Worm (Caenorhabditis elegans) whole organism, L1 larva: ENCODE data around the gene tag-294.

Experiments used
- C16A3.4 ChIP-seq: fragments of 150-350 bp; optimal IDR thresholded peaks from 2 replicates; lab custom pipeline; 2014; ENCODE audit warnings: missing biosample characterization, missing genetic modification characterization
- F16B12.6 ChIP-seq: fragments of 150-350 bp; optimal IDR thresholded peaks from 2 replicates; lab custom pipeline; 2014; ENCODE audit warnings: missing biosample characterization, missing genetic modification characterization
- alr-1 ChIP-seq: fragments of 200-800 bp; sonication (Bioruptor generic); optimal IDR thresholded peaks from 2 replicates; lab custom pipeline; 2018; ENCODE audit warnings: borderline replicate concordance, mild to moderate bottlenecking, missing genetic modification characterization, missing compliant biosample characterization
- blmp-1 ChIP-seq: fragments of 150-350 bp; optimal IDR thresholded peaks from 2 replicates; lab custom pipeline; 2014; ENCODE audit warnings: missing biosample characterization, missing genetic modification characterization
- ceh-82 ChIP-seq, 3 experiments: fragments of 150-350 bp in 1 of 3; sonication (generic microtip) in 2 of 3; optimal IDR thresholded peaks; 2 replicates each; lab custom pipeline; 2014 to 2017; ENCODE audit warnings: missing biosample characterization in 3 of 3, missing genetic modification characterization in 3 of 3
- ceh-88 ChIP-seq: fragments of 200-800 bp; sonication (Bioruptor generic); IDR thresholded peaks from 2 replicates; pipeline ENCODE4 v1.3.6; 2022; ENCODE audit warnings: missing genetic modification characterization, missing compliant biosample characterization
- ceh-90 ChIP-seq: sonication (generic microtip); optimal IDR thresholded peaks from 2 replicates; lab custom pipeline; 2016; ENCODE audit warnings: missing genetic modification characterization, missing compliant biosample characterization
- dsc-1 ChIP-seq: sonication (generic microtip); optimal IDR thresholded peaks from 2 replicates; lab custom pipeline; 2016; ENCODE audit warnings: mild to moderate bottlenecking, missing genetic modification characterization, missing compliant biosample characterization
- efl-1 ChIP-seq, 4 experiments: fragments of 150-350 bp; optimal IDR thresholded peaks in 3 of 4; peaks in 1 of 4; 1 replicate in 1 of 4; 2 replicates in 3 of 4; lab custom pipeline; 2014; ENCODE audit warnings: missing biosample characterization in 2 of 4, missing genetic modification characterization in 2 of 4, missing genetic modification reagents in 2 of 4
- efl-3 ChIP-seq: fragments of 200-800 bp; sonication (Bioruptor generic); optimal IDR thresholded peaks from 2 replicates; lab custom pipeline; 2018; ENCODE audit warnings: mild to moderate bottlenecking, missing genetic modification characterization, missing compliant biosample characterization
- egl-13 ChIP-seq: sonication (generic microtip); optimal IDR thresholded peaks from 2 replicates; lab custom pipeline; 2016; ENCODE audit warnings: missing genotype, missing genetic modification reagents, missing genetic modification characterization, missing compliant biosample characterization
- elt-3 ChIP-seq, 6 experiments: fragments of 150-350 bp in 1 of 6; sonication (generic microtip); optimal IDR thresholded peaks; 2 replicates each; lab custom pipeline; 2017 to 2018; ENCODE audit warnings: missing biosample characterization in 6 of 6, missing genetic modification characterization in 6 of 6, inconsistent platforms in 1 of 6
- fkh-10 ChIP-seq: sonication (generic microtip); optimal IDR thresholded peaks from 2 replicates; lab custom pipeline; 2017; ENCODE audit warnings: missing biosample characterization, missing genetic modification reagents, missing genetic modification characterization
- fkh-8 ChIP-seq: sonication (generic microtip); optimal IDR thresholded peaks from 2 replicates; lab custom pipeline; 2016; ENCODE audit warnings: mild to moderate bottlenecking, missing genetic modification characterization, missing compliant biosample characterization
- hlh-4 ChIP-seq: sonication (generic microtip); optimal IDR thresholded peaks from 2 replicates; lab custom pipeline; 2016; ENCODE audit warnings: mild to moderate bottlenecking, missing genetic modification characterization, missing compliant biosample characterization
- irx-1 ChIP-seq: sonication (generic microtip); optimal IDR thresholded peaks from 2 replicates; lab custom pipeline; 2016; ENCODE audit warnings: missing genetic modification characterization, missing compliant biosample characterization
- isw-1 ChIP-seq: fragments of 200-800 bp; sonication (Bioruptor generic); IDR thresholded peaks from 2 replicates; pipeline ENCODE4 v1.3.6; 2022; ENCODE audit warnings: missing genetic modification characterization, missing compliant biosample characterization
- jun-1 ChIP-seq: fragments of 150-350 bp; optimal IDR thresholded peaks from 2 replicates; lab custom pipeline; 2014; ENCODE audit warnings: missing biosample characterization, missing genetic modification reagents, missing genetic modification characterization
- lin-14 ChIP-seq: fragments of 200-800 bp; sonication (Bioruptor generic); optimal IDR thresholded peaks from 2 replicates; lab custom pipeline; 2018; ENCODE audit warnings: mild to moderate bottlenecking, missing genetic modification characterization, moderate library complexity, missing compliant biosample characterization
- lin-35 ChIP-seq, 2 experiments: fragments of 150-350 bp; optimal IDR thresholded peaks; 2 replicates each; lab custom pipeline; 2014; ENCODE audit warnings: missing biosample characterization in 2 of 2, missing genetic modification characterization in 2 of 2, missing genetic modification reagents in 2 of 2
- lsy-2 ChIP-seq, 2 experiments: fragments of 150-350 bp; optimal IDR thresholded peaks; 2 replicates each; lab custom pipeline; 2014; ENCODE audit warnings: missing biosample characterization in 2 of 2, missing genetic modification characterization in 2 of 2
- mdl-1 ChIP-seq, 2 experiments: fragments of 150-350 bp; optimal IDR thresholded peaks; 2 replicates each; lab custom pipeline; 2014 to 2017; ENCODE audit warnings: missing biosample characterization in 2 of 2, missing genetic modification characterization in 2 of 2, inconsistent platforms in 1 of 2
- mef-2 ChIP-seq: fragments of 150-350 bp; optimal IDR thresholded peaks from 2 replicates; lab custom pipeline; 2014; ENCODE audit warnings: missing biosample characterization, missing genetic modification characterization
- mep-1 ChIP-seq: fragments of 150-350 bp; optimal IDR thresholded peaks from 2 replicates; lab custom pipeline; 2014; ENCODE audit warnings: missing biosample characterization, missing genetic modification characterization
- nhr-11 ChIP-seq: fragments of 150-350 bp; optimal IDR thresholded peaks from 2 replicates; lab custom pipeline; 2014; ENCODE audit warnings: missing biosample characterization, missing genetic modification characterization
- nhr-12 ChIP-seq: sonication (generic microtip); optimal IDR thresholded peaks from 2 replicates; lab custom pipeline; 2017; ENCODE audit warnings: missing biosample characterization, missing genetic modification characterization
- nhr-19 ChIP-seq: fragments of 200-800 bp; sonication (Bioruptor generic); conservative IDR thresholded peaks from 2 replicates; pipeline ENCODE4 v1.3.6; 2022; ENCODE audit warnings: missing genetic modification characterization, missing compliant biosample characterization
- nhr-20 ChIP-seq: sonication (generic microtip); optimal IDR thresholded peaks from 2 replicates; lab custom pipeline; 2016; ENCODE audit warnings: mild to moderate bottlenecking, missing genetic modification characterization, missing compliant biosample characterization
- nhr-47 ChIP-seq: sonication (generic microtip); optimal IDR thresholded peaks from 2 replicates; lab custom pipeline; 2016; ENCODE audit warnings: mild to moderate bottlenecking, missing genetic modification characterization, moderate library complexity, missing compliant biosample characterization
- nhr-71 ChIP-seq: sonication (generic microtip); optimal IDR thresholded peaks from 2 replicates; lab custom pipeline; 2016; ENCODE audit warnings: mild to moderate bottlenecking, missing genetic modification characterization, moderate library complexity, missing compliant biosample characterization
- nhr-84 ChIP-seq: sonication (generic microtip); optimal IDR thresholded peaks from 2 replicates; lab custom pipeline; 2017; ENCODE audit warnings: missing biosample characterization, missing genetic modification characterization
- nhr-85 ChIP-seq: sonication (generic microtip); peaks from one replicate; lab custom pipeline; 2016; ENCODE audit warnings: missing genetic modification characterization, inconsistent platforms, missing compliant biosample characterization
- nhr-90 ChIP-seq: sonication (generic microtip); optimal IDR thresholded peaks from 2 replicates; lab custom pipeline; 2016; ENCODE audit warnings: mild to moderate bottlenecking, missing genetic modification characterization, missing compliant biosample characterization; ENCODE audit not compliant: poor library complexity
- pag-3 ChIP-seq: sonication (generic microtip); optimal IDR thresholded peaks from 2 replicates; lab custom pipeline; 2017; ENCODE audit warnings: missing genetic modification characterization, mild to moderate bottlenecking, missing compliant biosample characterization, antibody characterized with exemption, borderline replicate concordance; ENCODE audit not compliant: insufficient read depth
- pax-3 ChIP-seq: fragments of 200-800 bp; sonication (Bioruptor generic); optimal IDR thresholded peaks from 2 replicates; lab custom pipeline; 2018; ENCODE audit warnings: mild to moderate bottlenecking, missing genetic modification characterization, moderate library complexity, missing compliant biosample characterization
- pqm-1 ChIP-seq: sonication (generic microtip); optimal IDR thresholded peaks from 3 replicates; lab custom pipeline; 2017; ENCODE audit warnings: missing biosample characterization, missing genetic modification characterization
- rnt-1 ChIP-seq: sonication (generic microtip); optimal IDR thresholded peaks from 2 replicates; lab custom pipeline; 2016; ENCODE audit warnings: mild to moderate bottlenecking, missing genetic modification characterization, moderate library complexity, missing compliant biosample characterization
- skn-1 ChIP-seq: fragments of 150-350 bp; optimal IDR thresholded peaks from 2 replicates; lab custom pipeline; 2014; ENCODE audit warnings: missing biosample characterization, missing genetic modification characterization
- snu-23 ChIP-seq: sonication (generic microtip); optimal IDR thresholded peaks from 2 replicates; lab custom pipeline; 2016; ENCODE audit warnings: missing genetic modification characterization, missing compliant biosample characterization
- sptf-1 ChIP-seq: fragments of 150-350 bp; optimal IDR thresholded peaks from 2 replicates; lab custom pipeline; 2014; ENCODE audit warnings: missing biosample characterization, missing genetic modification characterization
- swsn-7 ChIP-seq: sonication (generic microtip); optimal IDR thresholded peaks from 2 replicates; lab custom pipeline; 2016; ENCODE audit warnings: missing genetic modification characterization, missing compliant biosample characterization
- tbx-2 ChIP-seq: sonication (generic microtip); optimal IDR thresholded peaks from 2 replicates; lab custom pipeline; 2016; ENCODE audit warnings: missing genetic modification characterization, missing compliant biosample characterization
- unc-86 ChIP-seq: sonication (generic microtip); optimal IDR thresholded peaks from 2 replicates; lab custom pipeline; 2016; ENCODE audit warnings: missing genetic modification characterization, missing compliant biosample characterization
- xbp-1 ChIP-seq: sonication (generic microtip); optimal IDR thresholded peaks from 2 replicates; lab custom pipeline; 2016; ENCODE audit warnings: missing genetic modification characterization, missing compliant biosample characterization
- zag-1 ChIP-seq: fragments of 150-350 bp; optimal IDR thresholded peaks from 2 replicates; lab custom pipeline; 2014; ENCODE audit warnings: missing biosample characterization, missing genetic modification characterization
- ztf-11 ChIP-seq, 2 experiments: sonication (generic microtip); optimal IDR thresholded peaks; 2 replicates each; lab custom pipeline; 2016 to 2017; ENCODE audit warnings: missing genetic modification characterization in 2 of 2, missing biosample characterization in 1 of 2, missing compliant biosample characterization in 1 of 2
- ztf-4 ChIP-seq: fragments of 150-350 bp; optimal IDR thresholded peaks from 2 replicates; lab custom pipeline; 2014; ENCODE audit warnings: missing biosample characterization, missing genetic modification characterization

The tag-294 gene

ce11 chrX:5763292-5763691 lies at the start of gene tag-294:
TSS of gene tag-294 (minus strand) at chrX:5763392.
- TF ChIP-seq lin-14 (GFP tag; lab: Kevin White, UChicago) (peak; percentile 6), sptf-1 (tag; lab: Kevin White, UChicago) (no peak)

- TF ChIP-seq snu-23 (GFP tag; lab: Kevin White, UChicago) (peak; percentile 55), irx-1 (tag; lab: Kevin White, UChicago) (no peak), unc-86 (tag; lab: Kevin White, UChicago) (peak; percentile 28), mef-2 (tag; lab: Kevin White, UChicago) (peak; percentile 27), blmp-1 (tag; lab: Kevin White, UChicago) (peak; percentile 38), ztf-11 (tag; optimal IDR thresholded peaks at IDR 0.05; lab: Kevin White, UChicago) (peak in 1 of 2 experiments; percentile 24), ceh-88 (GFP tag; lab: Robert Waterston, UW) (no peak; the same call in 1 of the 2 replicates), nhr-19 (GFP tag; lab: Robert Waterston, UW) (peak; percentile 44; the same call in 1 of the 2 replicates), dsc-1 (peak; percentile 28), lin-35 (GFP tag; optimal IDR thresholded peaks at IDR 0.05; lab: Kevin White, UChicago) (peak in 1 of 2 experiments; percentile 22), zag-1 (no peak), C16A3.4 (tag; lab: Kevin White, UChicago) (peak; percentile 41), swsn-7 (tag; lab: Kevin White, UChicago) (peak; percentile 52), nhr-85 (tag; lab: Kevin White, UChicago) (peak; percentile 86), efl-3 (GFP tag; lab: Kevin White, UChicago) (peak; percentile 29), nhr-71 (tag; lab: Kevin White, UChicago) (peak; percentile 77), nhr-47 (tag; lab: Kevin White, UChicago) (peak; percentile 71), isw-1 (GFP tag; lab: Robert Waterston, UW) (no peak), mdl-1 (tag; optimal IDR thresholded peaks at IDR 0.05; lab: Kevin White, UChicago) (peak in 1 of 2 experiments; percentile 47), ztf-4 (peak; percentile 89), xbp-1 (tag; lab: Kevin White, UChicago) (peak; percentile 16), efl-1 (optimal IDR thresholded peaks at IDR 0.05; lab: Kevin White, UChicago) (no peak), efl-1 (GFP tag; optimal IDR thresholded peaks at IDR 0.05 in 1 of 2; lab: Kevin White, UChicago) (peak in 1 of 2 experiments; percentile 16), nhr-20 (tag; lab: Kevin White, UChicago) (peak; percentile 50), ceh-82 (tag; optimal IDR thresholded peaks at IDR 0.05; lab: Kevin White, UChicago) (peak; percentile 10 to 45 (median 14)), F16B12.6 (tag; lab: Kevin White, UChicago) (no peak), rnt-1 (peak; percentile 64), pax-3 (tag; lab: Kevin White, UChicago) (no peak), lsy-2 (tag; optimal IDR thresholded peaks at IDR 0.05; lab: Kevin White, UChicago) (peak; percentile 40 to 49), egl-13 (tag; lab: Kevin White, UChicago) (peak; percentile 56), nhr-12 (no peak), pqm-1 (tag; lab: Kevin White, UChicago) (no peak), lin-14 (GFP tag; lab: Kevin White, UChicago) (peak; percentile 92), tbx-2 (tag; lab: Kevin White, UChicago) (peak; percentile 50), fkh-8 (tag; lab: Kevin White, UChicago) (peak; percentile 72), fkh-10 (GFP tag; lab: Kevin White, UChicago) (peak; percentile 78), jun-1 (tag; lab: Kevin White, UChicago) (peak; percentile 83)
Measured at ce11 chrX:5811997-5812562, 48.9 kb upstream of the tag-294 start.

ce11 chrX:5810677-5811076 lies 47.5 kb upstream of the tag-294 start:
- TF ChIP-seq skn-1 (no peak), jun-1 (tag; lab: Kevin White, UChicago) (no peak), sptf-1 (tag; lab: Kevin White, UChicago) (no peak), nhr-11 (no peak), C16A3.4 (tag; lab: Kevin White, UChicago) (no peak), hlh-4 (tag; lab: Kevin White, UChicago) (no peak), mep-1 (tag; lab: Kevin White, UChicago) (peak; percentile 76), blmp-1 (tag; lab: Kevin White, UChicago) (peak; percentile 66), fkh-10 (GFP tag; lab: Kevin White, UChicago) (no peak), snu-23 (GFP tag; lab: Kevin White, UChicago) (peak; percentile 31), nhr-90 (tag; lab: Kevin White, UChicago) (peak; percentile 20), lsy-2 (tag; optimal IDR thresholded peaks at IDR 0.05; lab: Kevin White, UChicago) (peak in 1 of 2 experiments; percentile 23), elt-3 (tag; optimal IDR thresholded peaks at IDR 0.05; lab: Kevin White, UChicago) (peak in 2 of 6 experiments; percentile 25 to 50), nhr-84 (tag; lab: Kevin White, UChicago) (no peak), rnt-1 (peak; percentile 5), alr-1 (tag; lab: Kevin White, UChicago) (no peak), pag-3 (tag; lab: Kevin White, UChicago) (no peak), ceh-90 (tag; lab: Kevin White, UChicago) (no peak), efl-3 (GFP tag; lab: Kevin White, UChicago) (no peak), nhr-20 (tag; lab: Kevin White, UChicago) (peak; percentile 39)
